Worm (Caenorhabditis elegans): ENCODE measurements around the gene nspe-3.

ce11 chrII:12626887-12627286, 9.2 kb downstream of the nspe-3 start, which contains the start of gene nspe-7:
- no peak for TF ChIP-seq sma-3 (GFP tag; optimal IDR thresholded peaks at IDR 0.05)
- no peak for TF ChIP-seq snpc-4 (tag; optimal IDR thresholded peaks at IDR 0.05)
- TF ChIP-seq skn-1 (tag; optimal IDR thresholded peaks at IDR 0.05) = no peak
- TF ChIP-seq mdl-1 (tag; optimal IDR thresholded peaks at IDR 0.05) = no peak
- no peak for TF ChIP-seq nhr-237 (tag; optimal IDR thresholded peaks at IDR 0.05)
- TF ChIP-seq zag-1 (tag; optimal IDR thresholded peaks at IDR 0.05) = no peak
- no peak for TF ChIP-seq nhr-77 (tag; optimal IDR thresholded peaks at IDR 0.05)
- no peak for TF ChIP-seq dmd-4 (tag; optimal IDR thresholded peaks at IDR 0.05)
